Worm (Caenorhabditis elegans) whole organism, midembryonic: ENCODE results near the gene B0024.13.

Experiments
- T22C8.4 ChIP-seq: fragments of 200-800 bp; sonication (Bioruptor generic); IDR thresholded peaks from 2 replicates; pipeline ENCODE4 v1.3.6; 2022; ENCODE audit warnings: missing genetic modification characterization, missing compliant biosample characterization
- cog-1 ChIP-seq: sonication (generic microtip); optimal IDR thresholded peaks from 2 replicates; lab custom pipeline; 2016; ENCODE audit warnings: missing genetic modification characterization, missing compliant biosample characterization
- flt-1 ChIP-seq: fragments of 200-800 bp; sonication (Bioruptor generic); IDR thresholded peaks from 2 replicates; pipeline ENCODE4 v1.3.6; 2022; ENCODE audit warnings: missing genetic modification characterization, missing compliant biosample characterization
- klf-2 ChIP-seq: fragments of 200-800 bp; sonication (Bioruptor generic); conservative IDR thresholded peaks from 2 replicates; pipeline ENCODE4 v1.3.6; 2022; ENCODE audit warnings: missing genetic modification reagents, missing genetic modification characterization, missing compliant biosample characterization
- med-1 ChIP-seq: sonication (generic microtip); optimal IDR thresholded peaks from 2 replicates; lab custom pipeline; 2017; ENCODE audit warnings: missing genetic modification characterization, mild to moderate bottlenecking, missing compliant biosample characterization, antibody characterized with exemption, missing genetic modification reagents; ENCODE audit not compliant: insufficient read depth
- ref-1 ChIP-seq: fragments of 200-800 bp; sonication (Bioruptor generic); conservative IDR thresholded peaks from 2 replicates; pipeline ENCODE4 v1.3.6; 2022; ENCODE audit warnings: missing genetic modification reagents, missing genetic modification characterization, missing compliant biosample characterization
- tab-1 ChIP-seq: fragments of 200-800 bp; sonication (Bioruptor generic); IDR thresholded peaks from 2 replicates; pipeline ENCODE4 v1.3.6; 2022; ENCODE audit warnings: missing genetic modification characterization, missing compliant biosample characterization
- ztf-23 ChIP-seq: fragments of 200-800 bp; sonication (Bioruptor generic); IDR thresholded peaks from 2 replicates; pipeline ENCODE4 v1.3.6; 2022; ENCODE audit warnings: missing genetic modification reagents, missing genetic modification characterization, missing compliant biosample characterization
- ztf-29 ChIP-seq: fragments of 200-800 bp; sonication (Bioruptor generic); IDR thresholded peaks from 2 replicates; pipeline ENCODE4 v1.3.6; 2022; ENCODE audit warnings: missing genetic modification reagents, missing genetic modification characterization, missing compliant biosample characterization

The B0024.13 gene

DNA sequence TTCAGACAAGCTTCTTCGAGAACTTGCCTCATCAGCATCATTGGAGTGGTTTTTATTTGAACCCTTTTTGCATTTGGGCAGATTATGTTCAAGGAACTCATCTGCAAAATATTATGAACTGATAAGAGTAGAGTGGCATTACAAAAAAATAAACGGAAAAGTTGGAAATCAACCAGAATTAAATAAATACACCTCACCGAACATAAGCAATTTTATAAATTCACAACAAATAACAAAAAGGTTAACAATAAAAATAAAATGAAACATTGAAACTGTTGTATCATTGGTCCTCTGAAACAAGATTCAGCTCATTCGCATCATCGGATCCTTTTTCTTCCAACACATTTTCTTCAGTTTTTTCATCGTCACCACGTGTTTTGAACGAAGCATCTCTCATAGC, 3.2 kb upstream of the B0024.13 start, which contains the start of gene asps-1:
asps-1 (minus strand) TSS at position 101 of the 400 bp plus-strand sequence.
- TF ChIP-seq cog-1 (tag; lab: Kevin White, UChicago), result no peak
- TF ChIP-seq klf-2 (GFP tag; lab: Robert Waterston, UW), result no peak

DNA sequence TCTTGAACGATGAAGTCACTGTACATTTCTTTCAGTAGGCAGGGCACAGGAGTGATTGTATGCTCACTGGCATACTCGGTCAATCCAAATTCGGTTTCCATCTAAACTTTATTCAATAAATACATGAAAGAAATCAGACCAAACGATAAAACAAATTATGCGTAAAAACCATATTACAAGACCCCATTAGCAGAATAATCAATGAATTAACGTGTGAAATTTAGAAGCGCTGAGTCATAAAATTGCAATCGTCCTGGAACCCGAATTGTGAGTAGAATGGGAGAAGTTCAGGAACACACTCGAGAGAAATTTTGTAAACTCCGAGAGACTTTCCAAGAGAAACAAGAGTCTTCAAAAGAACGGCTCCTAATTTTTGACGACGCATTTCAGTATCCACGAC, 1.1 kb upstream of the B0024.13 start, which contains the start of gene B0024.11:
B0024.11 (minus strand) TSS at position 101 of the 400 bp plus-strand sequence.
- TF ChIP-seq klf-2 (GFP tag; lab: Robert Waterston, UW), result no peak
- TF ChIP-seq tab-1 (GFP tag; lab: Robert Waterston, UW), result no peak
- no peak for TF ChIP-seq T22C8.4
- TF ChIP-seq cog-1 (tag; lab: Kevin White, UChicago), result no peak
- no peak for TF ChIP-seq flt-1 (GFP tag; lab: Robert Waterston, UW)
- TF ChIP-seq med-1 (GFP tag; lab: Kevin White, UChicago), result no peak
- TF ChIP-seq ztf-29, result no peak
- TF ChIP-seq ref-1 (GFP tag; lab: Robert Waterston, UW), result no peak
- no peak for TF ChIP-seq ztf-23

ce11 chrV:10323537-10323936, 3.0 kb downstream of the B0024.13 start:
- TF ChIP-seq klf-2 (GFP tag; lab: Robert Waterston, UW) (no peak), ztf-29 (no peak), cog-1 (tag; lab: Kevin White, UChicago) (no peak), ref-1 (GFP tag; lab: Robert Waterston, UW) (no peak), T22C8.4 (no peak), flt-1 (GFP tag; lab: Robert Waterston, UW) (no peak), ztf-23 (no peak), med-1 (GFP tag; lab: Kevin White, UChicago) (no peak), tab-1 (GFP tag; lab: Robert Waterston, UW) (no peak)

DNA sequence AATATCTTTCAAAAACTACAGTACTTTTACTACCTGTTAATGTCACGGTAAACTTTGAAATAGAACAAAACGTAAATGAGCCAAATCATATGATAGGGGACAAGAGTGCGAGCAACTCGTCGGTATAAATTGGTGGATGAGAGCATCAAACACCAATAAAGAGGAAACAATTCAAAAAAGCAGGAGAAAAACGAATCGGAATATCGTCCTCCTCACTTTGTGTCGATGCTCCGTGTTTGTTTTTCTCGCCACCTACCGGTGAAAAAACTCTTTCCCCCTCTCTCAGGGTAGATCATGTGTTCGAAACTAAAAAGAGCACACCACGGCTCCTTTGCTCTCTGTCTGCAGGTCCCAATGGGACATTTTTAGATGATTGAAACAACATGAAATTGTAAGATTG, 7.6 kb downstream of the B0024.13 start:
- TF ChIP-seq cog-1 (tag; lab: Kevin White, UChicago), result no peak
- no peak for TF ChIP-seq ztf-29
- no peak for TF ChIP-seq T22C8.4
- no peak for TF ChIP-seq tab-1 (GFP tag; lab: Robert Waterston, UW)
- no peak for TF ChIP-seq flt-1 (GFP tag; lab: Robert Waterston, UW)
- no peak for TF ChIP-seq med-1 (GFP tag; lab: Kevin White, UChicago)
- TF ChIP-seq ztf-23, result no peak
- TF ChIP-seq klf-2 (GFP tag; lab: Robert Waterston, UW), result no peak
- no peak for TF ChIP-seq ref-1 (GFP tag; lab: Robert Waterston, UW)

DNA sequence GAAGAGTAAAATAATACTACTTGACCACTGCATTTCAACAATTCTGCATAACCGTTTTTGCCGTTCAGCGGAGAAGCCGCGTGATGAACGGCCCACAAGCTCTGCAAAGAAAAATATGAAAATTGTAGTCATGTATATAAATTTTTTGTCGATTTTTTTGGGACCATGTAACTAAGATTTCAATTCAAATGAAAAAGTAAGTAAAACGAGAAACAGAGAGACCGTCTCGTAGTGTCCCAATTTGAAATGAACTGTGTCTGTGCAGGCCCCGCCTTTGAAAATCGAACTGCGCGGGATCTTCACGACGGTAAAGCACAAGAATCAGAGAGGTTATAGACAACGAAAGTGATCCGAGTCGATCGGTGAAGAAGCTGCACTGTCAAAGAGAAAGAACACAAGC, 11.5 kb downstream of the B0024.13 start, which contains the start of gene crm-1:
crm-1 (minus strand) TSS at position 101 of the 400 bp plus-strand sequence.
- TF ChIP-seq T22C8.4 (no peak), klf-2 (GFP tag; lab: Robert Waterston, UW) (no peak), tab-1 (GFP tag; lab: Robert Waterston, UW) (no peak), ztf-23 (no peak), cog-1 (tag; lab: Kevin White, UChicago) (no peak), flt-1 (GFP tag; lab: Robert Waterston, UW) (no peak), med-1 (GFP tag; lab: Kevin White, UChicago) (no peak), ztf-29 (no peak), ref-1 (GFP tag; lab: Robert Waterston, UW) (no peak)

- TF ChIP-seq flt-1 (GFP tag; lab: Robert Waterston, UW) (no peak), ref-1 (GFP tag; lab: Robert Waterston, UW) (no peak), cog-1 (tag; lab: Kevin White, UChicago) (no peak), med-1 (GFP tag; lab: Kevin White, UChicago) (no peak), ztf-29 (no peak), tab-1 (GFP tag; lab: Robert Waterston, UW) (no peak), T22C8.4 (no peak), klf-2 (GFP tag; lab: Robert Waterston, UW) (no peak), ztf-23 (no peak)
These were observed 13.3 kb downstream of the B0024.13 start for ce11 chrV:10333843-10334242.

DNA sequence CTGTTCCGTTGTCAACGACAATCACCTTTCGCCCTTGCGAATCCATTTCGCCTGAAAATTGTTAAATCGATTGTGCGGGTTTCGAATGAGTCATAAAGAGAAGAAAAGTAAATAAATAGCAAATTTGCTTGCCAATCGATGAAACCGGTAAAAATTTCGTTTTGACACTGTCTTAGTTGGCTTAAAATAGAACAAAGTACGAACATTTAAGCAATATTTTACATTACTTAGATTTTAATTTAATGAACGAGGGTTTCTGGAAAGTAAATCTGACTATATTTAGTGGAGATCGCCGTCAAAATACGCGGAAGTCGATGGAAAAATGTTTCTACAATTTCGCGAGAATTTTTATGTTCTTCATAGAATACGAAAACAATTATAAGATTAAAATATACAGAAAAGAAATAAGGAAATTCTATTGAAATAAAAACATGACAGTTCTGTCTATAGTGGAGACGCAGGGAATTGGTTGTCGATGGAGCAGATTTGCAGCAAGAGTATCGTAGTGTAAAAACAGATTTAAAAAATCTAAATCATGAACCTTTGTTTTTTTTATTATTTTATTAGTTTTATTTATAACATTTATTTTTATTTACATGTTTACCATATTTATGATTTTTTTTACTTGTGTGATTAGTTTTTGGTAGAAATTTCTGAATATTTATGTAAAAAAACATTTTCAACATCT, 17.9 kb downstream of the B0024.13 start, which contains the start of gene arx-2:
arx-2 (minus strand) TSS at position 51 of the 688 bp plus-strand sequence.
- TF ChIP-seq T22C8.4 (no peak), med-1 (GFP tag; lab: Kevin White, UChicago) (no peak), ztf-29 (no peak), flt-1 (GFP tag; lab: Robert Waterston, UW) (no peak), tab-1 (GFP tag; lab: Robert Waterston, UW) (no peak), cog-1 (tag; lab: Kevin White, UChicago) (no peak), klf-2 (GFP tag; lab: Robert Waterston, UW) (no peak), ref-1 (GFP tag; lab: Robert Waterston, UW) (no peak), ztf-23 (no peak)

- no peak for TF ChIP-seq ref-1 (GFP tag; lab: Robert Waterston, UW)
- TF ChIP-seq klf-2 (GFP tag; lab: Robert Waterston, UW), result no peak
- no peak for TF ChIP-seq ztf-29
These were observed 18.7 kb downstream of the B0024.13 start, which contains the start of gene K07C5.2 for ce11 chrV:10339200-10339599. K07C5.2 (plus strand) TSS chrV:10339500.

ce11 chrV:10341905-10342328, 21.4 kb downstream of the B0024.13 start, which contains the start of gene K07C5.13:
K07C5.13 (plus strand) TSS chrV:10342055.
- TF ChIP-seq ztf-23 (peak; percentile 79; the same call in 1 of the 2 replicates), flt-1 (GFP tag; lab: Robert Waterston, UW) (peak; percentile 77), ztf-29 (peak; percentile 44; the same call in 1 of the 2 replicates)

ce11 chrV:10342904-10343303, 22.4 kb downstream of the B0024.13 start, which contains the start of gene K07C5.3:
K07C5.3 (plus strand) TSS chrV:10343032.
- no peak for TF ChIP-seq med-1 (GFP tag; lab: Kevin White, UChicago)
- no peak for TF ChIP-seq T22C8.4
- TF ChIP-seq flt-1 (GFP tag; lab: Robert Waterston, UW), result no peak
- no peak for TF ChIP-seq ztf-29
- TF ChIP-seq cog-1 (tag; lab: Kevin White, UChicago), result no peak
- no peak for TF ChIP-seq ztf-23
